Fruit fly (Drosophila melanogaster): ENCODE data around the gene Hr78.

The Hr78 gene

DNA sequence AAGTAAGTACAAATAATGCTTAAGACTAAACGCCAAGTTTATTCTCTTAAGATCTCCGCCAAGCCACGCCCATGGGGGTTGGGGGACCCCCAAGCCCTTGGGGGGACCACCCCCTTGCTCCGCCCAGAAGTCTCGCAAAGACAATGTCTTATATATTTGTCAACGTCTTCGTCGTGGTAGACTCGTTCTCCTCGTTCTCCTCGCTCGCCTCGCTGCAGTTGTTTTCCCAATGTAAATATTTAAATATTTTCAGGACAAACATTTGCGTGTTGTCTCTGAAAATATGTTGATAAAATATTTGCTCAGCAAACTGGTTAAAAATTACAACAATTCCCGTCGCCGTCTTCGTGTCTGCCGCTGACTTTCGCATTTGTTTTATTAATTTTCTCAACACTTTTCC, 33.1 kb downstream of the Hr78 start:
- TF ChIP-seq CG10669 (GFP tag; optimal IDR thresholded peaks at IDR 0.05) (peak; percentile 0), CG9139 (GFP tag; optimal IDR thresholded peaks at IDR 0.05) (no peak), vri (GFP tag; optimal IDR thresholded peaks at IDR 0.05) (no peak), svp (GFP tag) (peak; percentile 58), Sox102F (GFP tag; optimal IDR thresholded peaks at IDR 0.05) (no peak), acj6 (GFP tag; optimal IDR thresholded peaks at IDR 0.05) (no peak), salr (GFP tag; optimal IDR thresholded peaks at IDR 0.05) (no peak), esn (GFP tag; optimal IDR thresholded peaks at IDR 0.05) (no peak), CG6163 (GFP tag; IDR thresholded peaks at IDR 0.05) (no peak), CG3032 (tag; optimal IDR thresholded peaks at IDR 0.05) (no peak), fd59A (GFP tag; optimal IDR thresholded peaks at IDR 0.05) (no peak), CG8319 (GFP tag; optimal IDR thresholded peaks at IDR 0.05) (no peak), Gug (GFP tag; IDR thresholded peaks at IDR 0.05) (no peak), CG16779 (tag; optimal IDR thresholded peaks at IDR 0.05) (no peak), CG34406 (GFP tag; optimal IDR thresholded peaks at IDR 0.05) (peak; percentile 7), fkh (GFP tag; optimal IDR thresholded peaks at IDR 0.05) (peak; percentile 71), dsx (GFP tag; optimal IDR thresholded peaks at IDR 0.05; ENCODE audit: poor library complexity, severe bottlenecking) (no peak), CG1621 (tag; optimal IDR thresholded peaks at IDR 0.05) (no peak), CG10631 (GFP tag; optimal IDR thresholded peaks at IDR 0.05) (no peak), CG8632 (GFP tag; optimal IDR thresholded peaks at IDR 0.05) (peak; percentile 20), topi (GFP tag; optimal IDR thresholded peaks at IDR 0.05) (peak; percentile 25), spab (GFP tag; optimal IDR thresholded peaks at IDR 0.05) (no peak), eg (GFP tag; IDR thresholded peaks at IDR 0.05) (no peak), cyc (GFP tag; optimal IDR thresholded peaks at IDR 0.05) (no peak), CG32006 (GFP tag; optimal IDR thresholded peaks at IDR 0.05) (no peak), net (GFP tag; optimal IDR thresholded peaks at IDR 0.05) (no peak), OdsH (GFP tag; optimal IDR thresholded peaks at IDR 0.05) (no peak), Eip93F (GFP tag; optimal IDR thresholded peaks at IDR 0.05) (no peak), CG15336 (GFP tag; IDR thresholded peaks at IDR 0.05) (no peak), Sox15 (GFP tag; optimal IDR thresholded peaks at IDR 0.05) (no peak), Hr39 (GFP tag; optimal IDR thresholded peaks at IDR 0.05) (no peak), Lpt (GFP tag; optimal IDR thresholded peaks at IDR 0.05) (no peak), fd85E (GFP tag; optimal IDR thresholded peaks at IDR 0.05) (no peak), Ets21C (GFP tag; optimal IDR thresholded peaks at IDR 0.05) (no peak), pdm3 (GFP tag; optimal IDR thresholded peaks at IDR 0.05) (no peak), ss (GFP tag; optimal IDR thresholded peaks at IDR 0.05) (no peak), CG31627 (GFP tag; optimal IDR thresholded peaks at IDR 0.05) (no peak), CG8119 (GFP tag; IDR thresholded peaks at IDR 0.05) (no peak), Met (GFP tag; optimal IDR thresholded peaks at IDR 0.05) (peak; percentile 29), CG3919 (GFP tag; optimal IDR thresholded peaks at IDR 0.05) (peak; percentile 50), CG11294 (GFP tag; IDR thresholded peaks at IDR 0.05) (no peak), CG6808 (GFP tag; optimal IDR thresholded peaks at IDR 0.05) (no peak), Ets96B (tag; optimal IDR thresholded peaks at IDR 0.05) (no peak)

DNA sequence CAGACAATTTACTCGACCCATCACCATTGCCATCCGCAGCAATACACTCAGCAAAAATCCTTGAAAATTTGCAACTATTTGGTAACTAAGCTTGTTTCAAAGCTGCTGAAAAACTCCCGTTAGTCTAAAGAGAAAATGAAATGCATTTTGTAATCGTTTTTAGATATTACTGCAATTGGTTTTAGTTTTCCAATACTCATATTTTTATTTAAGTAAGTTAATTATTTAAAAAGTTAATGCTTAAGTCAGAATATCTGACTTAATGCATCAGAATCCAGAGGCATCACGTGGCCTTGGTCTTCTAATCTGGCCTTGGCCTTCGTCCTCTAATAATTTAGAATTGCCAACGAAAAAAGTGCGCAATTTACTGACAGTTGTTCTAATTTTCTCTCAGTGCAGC, 34.4 kb downstream of the Hr78 start:
- TF ChIP-seq CG10669 (GFP tag; optimal IDR thresholded peaks at IDR 0.05), result no peak
- no peak for TF ChIP-seq fkh (GFP tag; optimal IDR thresholded peaks at IDR 0.05)
- TF ChIP-seq spab (GFP tag; optimal IDR thresholded peaks at IDR 0.05), result no peak
- no peak for TF ChIP-seq salr (GFP tag; optimal IDR thresholded peaks at IDR 0.05)
- peak; percentile 4 for TF ChIP-seq CG32006 (GFP tag; optimal IDR thresholded peaks at IDR 0.05)
- TF ChIP-seq Eip78C (GFP tag), result peak; percentile 0

Measured in whole organism, prepupa.